Worm (Caenorhabditis elegans) whole organism, dauer: Measurements from ENCODE around the gene tin-9.1.

Source experiments
- unc-62 ChIP-seq: sonication (generic microtip); optimal IDR thresholded peaks from 2 replicates; lab custom pipeline; 2017; ENCODE audit warnings: missing biosample characterization, missing genetic modification reagents, missing genetic modification characterization

tin-9.1 gene

ce11 chrIV:7016502-7016901, 27.9 kb downstream of the tin-9.1 start:
- TF ChIP-seq unc-62 (GFP tag; lab: Kevin White, UChicago): no peak

- TF ChIP-seq unc-62 (GFP tag; lab: Kevin White, UChicago): no peak
These were observed 31.5 kb downstream of the tin-9.1 start for ce11 chrIV:7012731-7013445.

- TF ChIP-seq unc-62 (GFP tag; lab: Kevin White, UChicago): no peak
These were observed 32.2 kb downstream of the tin-9.1 start for ce11 chrIV:7012214-7012613.

ce11 chrIV:7011728-7012127, 32.7 kb downstream of the tin-9.1 start, which contains the start of gene trxr-1:
Gene trxr-1, plus strand, starts transcription at chrIV:7011954.
- TF ChIP-seq unc-62 (GFP tag; lab: Kevin White, UChicago): no peak

ce11 chrIV:7010835-7011234, 33.6 kb downstream of the tin-9.1 start, which contains the start of gene C25A8.1:
Gene C25A8.1, plus strand, starts transcription at chrIV:7011135.
- no peak for TF ChIP-seq unc-62 (GFP tag; lab: Kevin White, UChicago)

ce11 chrIV:7010195-7010594, 34.2 kb downstream of the tin-9.1 start:
- TF ChIP-seq unc-62 (GFP tag; lab: Kevin White, UChicago): no peak

ce11 chrIV:7009531-7009930, 34.9 kb downstream of the tin-9.1 start, which contains the start of gene C25A8.2:
Gene C25A8.2, plus strand, starts transcription at chrIV:7009831.
- TF ChIP-seq unc-62 (GFP tag; lab: Kevin White, UChicago): no peak

- TF ChIP-seq unc-62 (GFP tag; lab: Kevin White, UChicago): no peak
These were observed 41.1 kb downstream of the tin-9.1 start, which contains the start of gene cht-3 for ce11 chrIV:7003323-7003722. Gene cht-3, plus strand, starts transcription at chrIV:7003623.

ce11 chrIV:6999206-6999605, 45.2 kb downstream of the tin-9.1 start, which contains the start of gene C25A8.5:
Gene C25A8.5, plus strand, starts transcription at chrIV:6999506.
- no peak for TF ChIP-seq unc-62 (GFP tag; lab: Kevin White, UChicago)

ce11 chrIV:6997918-6998317, 46.5 kb downstream of the tin-9.1 start:
- no peak for TF ChIP-seq unc-62 (GFP tag; lab: Kevin White, UChicago)
